Worm (Caenorhabditis elegans) whole organism, L4 larva: ENCODE results near the gene pqn-25.
A peak's percentile ranks its signal among the peaks of the same experiment; 100 is the strongest.

Experiments
- Y105C5A.15 ChIP-seq: fragments of 200-800 bp; sonication (Bioruptor generic); IDR thresholded peaks from 2 replicates; pipeline ENCODE4 v1.3.6; 2022; ENCODE audit warnings: missing genetic modification characterization, missing compliant biosample characterization
- Y48G9A.11 ChIP-seq: fragments of 200-800 bp; sonication (Bioruptor generic); IDR thresholded peaks from 2 replicates; pipeline ENCODE4 v1.3.6; 2022; ENCODE audit warnings: missing genetic modification reagents, missing genetic modification characterization, missing compliant biosample characterization
- ZK337.2 ChIP-seq: fragments of 200-800 bp; sonication (Bioruptor generic); IDR thresholded peaks from 2 replicates; pipeline ENCODE4 v1.3.6; 2022; ENCODE audit warnings: missing genetic modification reagents, missing genetic modification characterization, missing compliant biosample characterization
- aha-1 ChIP-seq: fragments of 150-350 bp; peaks from one replicate; lab custom pipeline; 2014; ENCODE audit warnings: missing biosample characterization, missing genetic modification characterization
- daf-16 ChIP-seq, 3 experiments: sonication (generic microtip); optimal IDR thresholded peaks; 2 replicates each; lab custom pipeline; 2016 to 2017; ENCODE audit warnings: missing genetic modification characterization in 3 of 3, missing genetic modification reagents in 3 of 3, mild to moderate bottlenecking in 2 of 3, missing compliant biosample characterization in 2 of 3, missing biosample characterization in 1 of 3, moderate library complexity in 1 of 3
- dmd-9 ChIP-seq: fragments of 200-800 bp; sonication (Bioruptor generic); IDR thresholded peaks from 2 replicates; pipeline ENCODE4 v1.3.6; 2022; ENCODE audit warnings: missing genetic modification reagents, missing genetic modification characterization, missing compliant biosample characterization
- dpl-1 ChIP-seq: fragments of 150-350 bp; optimal IDR thresholded peaks from 2 replicates; lab custom pipeline; 2014; ENCODE audit warnings: missing biosample characterization, missing genetic modification reagents, missing genetic modification characterization
- duxl-1 ChIP-seq: sonication (generic microtip); optimal IDR thresholded peaks from 2 replicates; lab custom pipeline; 2016; ENCODE audit warnings: mild to moderate bottlenecking, missing genetic modification characterization, moderate library complexity, missing compliant biosample characterization; ENCODE audit not compliant: poor library complexity
- dve-1 ChIP-seq: sonication (generic microtip); optimal IDR thresholded peaks from 2 replicates; lab custom pipeline; 2017; ENCODE audit warnings: antibody characterized with exemption, mild to moderate bottlenecking, missing genetic modification characterization, missing compliant biosample characterization; ENCODE audit not compliant: insufficient read depth
- egl-27 ChIP-seq: sonication (generic microtip); optimal IDR thresholded peaks from 3 replicates; lab custom pipeline; 2017; ENCODE audit warnings: missing biosample characterization, missing genetic modification reagents, missing genetic modification characterization
- gei-8 ChIP-seq: fragments of 200-800 bp; sonication (Bioruptor generic); optimal IDR thresholded peaks from 2 replicates; lab custom pipeline; 2018; ENCODE audit warnings: mild to moderate bottlenecking, missing genetic modification characterization, missing compliant biosample characterization
- hlh-30 ChIP-seq: sonication (generic microtip); optimal IDR thresholded peaks from 2 replicates; lab custom pipeline; 2017; ENCODE audit warnings: antibody characterized with exemption, mild to moderate bottlenecking, missing genetic modification characterization, missing compliant biosample characterization; ENCODE audit not compliant: insufficient read depth
- hmg-1.1 ChIP-seq: fragments of 200-800 bp; sonication (Bioruptor generic); IDR thresholded peaks from 2 replicates; pipeline ENCODE4 v1.3.6; 2022; ENCODE audit warnings: missing genetic modification reagents, missing genetic modification characterization, missing compliant biosample characterization
- lin-1 ChIP-seq: fragments of 200-800 bp; sonication (Bioruptor generic); IDR thresholded peaks from 2 replicates; pipeline ENCODE4 v1.3.6; 2022; ENCODE audit warnings: missing genetic modification reagents, missing genetic modification characterization, missing compliant biosample characterization
- lin-13 ChIP-seq: fragments of 150-350 bp; optimal IDR thresholded peaks from 2 replicates; lab custom pipeline; 2014; ENCODE audit warnings: missing biosample characterization, missing genetic modification reagents, missing genetic modification characterization
- lin-38 ChIP-seq: fragments of 200-800 bp; sonication (Bioruptor generic); IDR thresholded peaks from 2 replicates; pipeline ENCODE4 v1.3.6; 2022; ENCODE audit warnings: missing genetic modification reagents, missing genetic modification characterization, missing compliant biosample characterization
- lin-39 ChIP-seq: fragments of 150-350 bp; optimal IDR thresholded peaks from 2 replicates; lab custom pipeline; 2014; ENCODE audit warnings: missing biosample characterization, missing genetic modification reagents, missing genetic modification characterization
- mdl-1 ChIP-seq, 2 experiments: fragments of 150-350 bp in 1 of 2; sonication (generic microtip) in 1 of 2; optimal IDR thresholded peaks; 2 replicates each; lab custom pipeline; 2014 to 2017; ENCODE audit warnings: missing biosample characterization in 2 of 2, missing genetic modification characterization in 2 of 2
- mep-1 ChIP-seq: fragments of 150-350 bp; sonication (generic microtip); optimal IDR thresholded peaks from 3 replicates; lab custom pipeline; 2014; ENCODE audit warnings: missing biosample characterization, missing genetic modification characterization
- mes-2 ChIP-seq: sonication (generic microtip); optimal IDR thresholded peaks from 2 replicates; lab custom pipeline; 2016; ENCODE audit warnings: missing genotype, mild to moderate bottlenecking, missing genetic modification characterization, missing compliant biosample characterization; ENCODE audit not compliant: poor library complexity, severe bottlenecking
- mxl-3 ChIP-seq: fragments of 200-800 bp; sonication (Bioruptor generic); optimal IDR thresholded peaks from 2 replicates; lab custom pipeline; 2018; ENCODE audit warnings: mild to moderate bottlenecking, missing genetic modification characterization, missing compliant biosample characterization
- nhr-102 ChIP-seq: sonication (generic microtip); optimal IDR thresholded peaks from 2 replicates; lab custom pipeline; 2016; ENCODE audit warnings: mild to moderate bottlenecking, missing genetic modification characterization, moderate library complexity, missing compliant biosample characterization
- nhr-11 ChIP-seq: fragments of 150-350 bp; optimal IDR thresholded peaks from 2 replicates; lab custom pipeline; 2014; ENCODE audit warnings: missing biosample characterization, missing genetic modification characterization
- nhr-48 ChIP-seq: sonication (generic microtip); optimal IDR thresholded peaks from 2 replicates; lab custom pipeline; 2016; ENCODE audit warnings: mild to moderate bottlenecking, missing genetic modification characterization, missing compliant biosample characterization
- rbr-2 ChIP-seq: sonication (generic microtip); optimal IDR thresholded peaks from 2 replicates; lab custom pipeline; 2016; ENCODE audit warnings: missing genotype, missing genetic modification characterization, missing compliant biosample characterization
- set-16 ChIP-seq: fragments of 200-800 bp; sonication (Bioruptor generic); IDR thresholded peaks from 2 replicates; pipeline ENCODE4 v1.3.6; 2022; ENCODE audit warnings: missing genetic modification reagents, missing genetic modification characterization, missing compliant biosample characterization
- skn-1 ChIP-seq: fragments of 150-350 bp; optimal IDR thresholded peaks from 2 replicates; lab custom pipeline; 2014; ENCODE audit warnings: missing biosample characterization, missing genetic modification characterization
- spr-1 ChIP-seq: sonication (generic microtip); optimal IDR thresholded peaks from 2 replicates; lab custom pipeline; 2016; ENCODE audit warnings: mild to moderate bottlenecking, missing genetic modification characterization, missing compliant biosample characterization
- spr-3 ChIP-seq: fragments of 200-800 bp; sonication (Bioruptor generic); optimal IDR thresholded peaks from 2 replicates; lab custom pipeline; 2018; ENCODE audit warnings: mild to moderate bottlenecking, missing genetic modification characterization, missing compliant biosample characterization
- tag-97 ChIP-seq: fragments of 200-800 bp; sonication (Bioruptor generic); IDR thresholded peaks from 2 replicates; pipeline ENCODE4 v1.3.6; 2022; ENCODE audit warnings: missing genetic modification characterization, missing compliant biosample characterization
- unc-39 ChIP-seq: sonication (generic microtip); optimal IDR thresholded peaks from 2 replicates; lab custom pipeline; 2017; ENCODE audit warnings: missing biosample characterization, missing genetic modification characterization
- unc-62 ChIP-seq, 3 experiments: fragments of 150-350 bp in 1 of 3; sonication (generic microtip); optimal IDR thresholded peaks in 2 of 3; peaks in 1 of 3; 1 replicate in 1 of 3; 2 replicates in 2 of 3; lab custom pipeline; 2014 to 2017; ENCODE audit warnings: missing biosample characterization in 3 of 3, missing genetic modification characterization in 3 of 3, missing genetic modification reagents in 3 of 3, missing genotype in 1 of 3
- zfp-3 ChIP-seq: fragments of 200-800 bp; sonication (Bioruptor generic); conservative IDR thresholded peaks from 2 replicates; pipeline ENCODE4 v1.3.6; 2022; ENCODE audit warnings: missing genetic modification reagents, missing genetic modification characterization, missing compliant biosample characterization

Gene pqn-25

DNA sequence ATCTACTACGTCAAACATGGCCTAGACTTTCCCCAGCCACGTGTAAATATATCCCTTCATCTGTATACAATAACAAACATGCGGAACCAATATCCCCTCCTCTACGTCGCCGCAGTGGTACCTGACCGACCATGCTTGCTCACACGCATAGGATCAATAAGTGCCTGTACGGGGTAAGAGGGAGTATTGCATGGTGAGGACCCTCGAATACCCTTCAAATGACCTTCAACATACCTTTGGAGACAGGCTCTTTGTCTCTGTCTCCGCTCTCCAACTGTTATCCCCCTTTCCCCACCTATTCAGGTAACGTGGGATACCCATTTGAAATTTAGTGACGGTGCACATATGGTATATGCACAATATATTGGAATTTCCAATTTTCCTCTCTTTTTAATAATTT, 13.6 kb upstream of the pqn-25 start, which contains the start of gene dex-1:
Gene dex-1, plus strand, starts transcription at position 132 of the 400 bp plus-strand sequence.
- no peak for TF ChIP-seq nhr-102
- no peak for TF ChIP-seq dve-1 (tag; lab: Kevin White, UChicago)
- no peak for TF ChIP-seq nhr-11 (tag; lab: Kevin White, UChicago)
- no peak for TF ChIP-seq egl-27 (tag; lab: Kevin White, UChicago)
- no peak for TF ChIP-seq lin-13 (GFP tag; lab: Kevin White, UChicago)
- TF ChIP-seq ZK337.2 (GFP tag; lab: Robert Waterston, UW): no peak
- TF ChIP-seq dmd-9 (GFP tag; lab: Robert Waterston, UW): no peak
- no peak for TF ChIP-seq Y105C5A.15 (GFP tag; lab: Robert Waterston, UW)
- no peak for TF ChIP-seq mdl-1 (tag; optimal IDR thresholded peaks at IDR 0.05; lab: Kevin White, UChicago)
- TF ChIP-seq unc-39 (tag; lab: Kevin White, UChicago): no peak
- TF ChIP-seq mes-2 (tag; lab: Kevin White, UChicago): no peak
- TF ChIP-seq rbr-2 (tag; lab: Kevin White, UChicago): no peak
- TF ChIP-seq tag-97 (GFP tag; lab: Robert Waterston, UW): no peak
- TF ChIP-seq spr-3 (GFP tag; lab: Kevin White, UChicago): no peak
- no peak for TF ChIP-seq gei-8 (GFP tag; lab: Kevin White, UChicago)

DNA sequence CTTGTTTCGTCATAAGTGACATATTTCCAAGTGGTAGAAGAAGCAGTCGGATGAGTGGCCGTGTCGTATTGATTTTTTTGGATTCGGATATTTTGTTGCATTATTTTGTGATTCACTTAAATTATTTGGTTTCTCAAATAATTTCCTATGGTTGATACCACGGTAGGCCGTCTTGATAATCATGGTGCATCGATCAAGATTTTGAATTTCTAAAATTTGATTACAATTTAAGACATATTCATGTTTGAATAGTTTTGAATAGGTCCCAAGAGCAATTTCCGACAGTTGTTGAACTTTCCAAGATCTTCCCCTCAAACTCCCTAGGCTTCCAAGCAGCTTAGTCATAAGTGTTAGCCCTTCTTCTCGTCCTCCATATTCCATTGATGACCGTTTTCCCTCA, 9.5 kb upstream of the pqn-25 start, which contains the start of gene D1044.4:
Gene D1044.4, minus strand, starts transcription at position 101 of the 400 bp plus-strand sequence.
- TF ChIP-seq mep-1 (tag; lab: Kevin White, UChicago) (no peak), lin-39 (tag; lab: Kevin White, UChicago) (no peak), hlh-30 (tag; lab: Kevin White, UChicago) (no peak), lin-38 (GFP tag; lab: Robert Waterston, UW) (no peak), duxl-1 (no peak), dpl-1 (no peak), nhr-48 (tag; lab: Kevin White, UChicago) (no peak), set-16 (GFP tag; lab: Robert Waterston, UW) (no peak), lin-1 (GFP tag; lab: Robert Waterston, UW) (no peak), mdl-1 (tag; optimal IDR thresholded peaks at IDR 0.05; lab: Kevin White, UChicago) (no peak), zfp-3 (GFP tag; lab: Robert Waterston, UW) (no peak), hmg-1.1 (GFP tag; lab: Robert Waterston, UW) (no peak), daf-16 (GFP tag; optimal IDR thresholded peaks at IDR 0.05; lab: Kevin White, UChicago) (no peak), daf-16 (tag; optimal IDR thresholded peaks at IDR 0.05; lab: Kevin White, UChicago) (no peak), Y48G9A.11 (GFP tag; lab: Robert Waterston, UW) (no peak)

DNA sequence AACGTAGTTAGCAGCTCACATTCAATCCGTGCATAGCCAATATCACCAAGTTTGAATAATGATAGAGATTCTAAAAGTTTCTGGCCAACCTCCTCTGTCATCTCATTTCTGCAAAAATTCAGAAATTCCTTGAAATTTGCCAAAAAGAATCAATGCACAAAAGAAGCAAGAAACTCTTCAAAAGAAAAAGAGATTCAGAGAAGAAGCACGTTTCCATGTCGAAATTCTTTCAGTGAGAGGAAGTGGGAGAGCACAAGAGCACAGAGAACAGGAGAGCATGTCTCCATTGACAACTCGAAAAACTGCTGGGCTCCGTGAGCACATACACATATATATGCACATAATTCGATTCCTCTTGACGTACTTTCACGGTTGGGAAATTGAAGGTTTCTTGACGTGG, 5.0 kb upstream of the pqn-25 start, which contains the start of gene nekl-4:
Gene nekl-4, minus strand, starts transcription at position 101 of the 400 bp plus-strand sequence.
- TF ChIP-seq mxl-3 (no peak), aha-1 (tag; lab: Kevin White, UChicago) (peak; percentile 50)

DNA sequence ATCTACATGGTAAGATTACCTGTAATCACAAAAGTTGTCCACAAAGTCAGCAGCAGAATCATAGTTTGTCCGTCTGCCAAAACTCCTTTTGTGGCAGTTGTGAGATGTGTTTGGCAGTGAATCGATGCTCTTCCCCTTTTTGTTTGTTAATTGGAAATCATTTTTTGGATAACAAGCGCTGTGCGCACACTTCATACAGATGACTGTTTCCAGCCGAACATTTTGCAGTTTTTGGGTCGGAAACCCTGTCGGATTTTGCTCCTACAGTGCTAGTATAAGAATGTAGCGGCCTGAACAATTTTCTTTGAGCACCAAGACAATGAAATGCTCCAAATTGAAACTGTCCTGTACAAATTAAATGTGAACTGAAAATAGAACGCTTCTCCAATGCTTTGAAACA, 3.7 kb downstream of the pqn-25 start, which contains the start of gene D1044.7:
Gene D1044.7, minus strand, starts transcription at position 101 of the 400 bp plus-strand sequence.
- TF ChIP-seq spr-1 (no peak), skn-1 (tag; lab: Kevin White, UChicago) (no peak), unc-62 (GFP tag; optimal IDR thresholded peaks at IDR 0.05 in 1 of 2; lab: Kevin White, UChicago) (peak in 1 of 2 experiments; percentile 63), unc-62 (tag; optimal IDR thresholded peaks at IDR 0.05; lab: Kevin White, UChicago) (no peak)
- TF ChIP-seq, all 104 proteins: peak for 1
